Worm (Caenorhabditis elegans) whole organism, L4 larva: ENCODE results near the gene nyn-1.

ENCODE experiments used
- jun-1 ChIP-seq: fragments of 150-350 bp; optimal IDR thresholded peaks from 2 replicates; lab custom pipeline; 2014; ENCODE audit warnings: missing biosample characterization, missing genetic modification reagents, missing genetic modification characterization
- nhr-237 ChIP-seq: sonication (generic microtip); optimal IDR thresholded peaks from 2 replicates; lab custom pipeline; 2017; ENCODE audit warnings: missing biosample characterization, missing genetic modification characterization
- unc-62 ChIP-seq, 3 experiments: fragments of 150-350 bp in 1 of 3; sonication (generic microtip); optimal IDR thresholded peaks in 2 of 3; peaks in 1 of 3; 1 replicate in 1 of 3; 2 replicates in 2 of 3; lab custom pipeline; 2014 to 2017; ENCODE audit warnings: missing biosample characterization in 3 of 3, missing genetic modification characterization in 3 of 3, missing genetic modification reagents in 3 of 3, missing genotype in 1 of 3

DNA sequence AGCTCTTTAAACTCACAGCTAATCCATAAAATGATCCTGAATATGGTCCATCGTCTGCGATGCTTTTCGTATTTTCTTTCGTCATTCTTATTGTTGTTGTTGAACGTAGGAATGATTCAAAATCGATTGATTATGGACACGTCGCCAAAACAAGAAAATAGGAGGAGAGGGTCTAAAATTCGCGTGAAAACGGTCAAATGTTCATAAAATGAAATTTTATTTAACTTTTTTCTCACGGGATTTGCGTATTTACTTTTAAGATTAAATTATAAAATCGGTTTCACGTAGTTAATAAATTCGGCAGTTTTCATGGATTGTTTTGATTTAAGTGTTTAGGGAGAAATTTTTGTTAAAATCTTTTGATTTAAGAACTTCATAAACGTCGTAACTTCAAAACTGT, 37.7 kb downstream of the nyn-1 start, which contains the start of gene C08F11.10:
- TF ChIP-seq nhr-237 (tag; lab: Kevin White, UChicago) = no peak
- no peak for TF ChIP-seq unc-62 (GFP tag; optimal IDR thresholded peaks at IDR 0.05 in 1 of 2; lab: Kevin White, UChicago)
- TF ChIP-seq unc-62 (tag; optimal IDR thresholded peaks at IDR 0.05; lab: Kevin White, UChicago) = no peak
- no peak for TF ChIP-seq jun-1 (tag; lab: Kevin White, UChicago)
